Fruit fly (Drosophila melanogaster): ENCODE data around the gene Ugt307A1.

Gene Ugt307A1

dm6 chr2L:7043039-7043905 lies 24.5 kb upstream of the Ugt307A1 start (continued):
- TF ChIP-seq cas (GFP tag; IDR thresholded peaks at IDR 0.05) (no peak), CG34224 (GFP tag; IDR thresholded peaks at IDR 0.05; ENCODE audit: partially characterized antibody) (no peak), Hr3 (GFP tag; optimal IDR thresholded peaks at IDR 0.05) (no peak), Myb (GFP tag; optimal IDR thresholded peaks at IDR 0.05) (no peak), CG12219 (GFP tag; optimal IDR thresholded peaks at IDR 0.05) (peak; percentile 47), gsb (GFP tag; IDR thresholded peaks at IDR 0.05) (no peak), CG6654 (GFP tag; optimal IDR thresholded peaks at IDR 0.05) (no peak), zen2 (GFP tag; IDR thresholded peaks at IDR 0.05; ENCODE audit: partially characterized antibody) (no peak), fd102C (GFP tag; optimal IDR thresholded peaks at IDR 0.05) (peak; percentile 52), NFAT (GFP tag; IDR thresholded peaks at IDR 0.05) (0 out of 2 replicates have a peak, but pooled peaks have one; percentile 24), ci (GFP tag; IDR thresholded peaks at IDR 0.05) (peak; percentile 84), trem (tag; optimal IDR thresholded peaks at IDR 0.05) (no peak), tll (GFP tag; optimal IDR thresholded peaks at IDR 0.05) (peak in 1 of 2 experiments; percentile 76), zen (tag; optimal IDR thresholded peaks at IDR 0.05) (no peak), CG4424 (GFP tag; optimal IDR thresholded peaks at IDR 0.05) (no peak), Atf3 (GFP tag; optimal IDR thresholded peaks at IDR 0.05) (no peak), CG15601 (tag; optimal IDR thresholded peaks at IDR 0.05) (peak; percentile 61), CG2678 (tag; optimal IDR thresholded peaks at IDR 0.05) (peak; percentile 45), HmgD (GFP tag; optimal IDR thresholded peaks at IDR 0.05) (no peak), CG13894 (tag; optimal IDR thresholded peaks at IDR 0.05) (no peak), Xbp1 (GFP tag; optimal IDR thresholded peaks at IDR 0.05) (no peak), kah (GFP tag; optimal IDR thresholded peaks at IDR 0.05) (no peak), bab2 (GFP tag; optimal IDR thresholded peaks at IDR 0.05) (peak; percentile 24), Sox102F (GFP tag; optimal IDR thresholded peaks at IDR 0.05) (peak; percentile 5), Deaf1 (tag; optimal IDR thresholded peaks at IDR 0.05) (no peak), CG5953 (GFP tag; IDR thresholded peaks at IDR 0.05) (0 out of 2 replicates have a peak, but pooled peaks have one; percentile 9), nerfin-2 (GFP tag; IDR thresholded peaks at IDR 0.05; ENCODE audit: partially characterized antibody) (no peak), Spps (tag; optimal IDR thresholded peaks at IDR 0.05) (no peak), Gug (GFP tag; IDR thresholded peaks at IDR 0.05) (no peak), ro (GFP tag; IDR thresholded peaks at IDR 0.05) (no peak), CG15479 (GFP tag; optimal IDR thresholded peaks at IDR 0.05) (peak; percentile 31), dati (GFP tag; IDR thresholded peaks at IDR 0.05) (no peak), CG12104 (GFP tag; optimal IDR thresholded peaks at IDR 0.05) (no peak), CG11398 (GFP tag; optimal IDR thresholded peaks at IDR 0.05) (peak; percentile 37), repo (GFP tag; optimal IDR thresholded peaks at IDR 0.05) (no peak), eyg (GFP tag; optimal IDR thresholded peaks at IDR 0.05) (no peak), amos (GFP tag; IDR thresholded peaks at IDR 0.05; ENCODE audit: partially characterized antibody) (no peak), prd (optimal IDR thresholded peaks at IDR 0.05) (no peak), prd (GFP tag; IDR thresholded peaks at IDR 0.05) (peak; percentile 49), Opbp (GFP tag; IDR thresholded peaks at IDR 0.05; ENCODE audit: partially characterized antibody) (no peak), CkIIα-i1 (GFP tag; IDR thresholded peaks at IDR 0.05) (no peak; the same call in 1 of the 2 replicates)
